Fruit fly (Drosophila melanogaster) whole organism, embryonic: Measurements from ENCODE around the gene NELF-B.

Source experiments
- Abd-B ChIP-seq: fragments of 200-800 bp; sonication (Bioruptor generic); optimal IDR thresholded peaks from 2 replicates; lab custom pipeline; 2018; ENCODE audit warnings: missing biosample characterization, mild to moderate bottlenecking, missing genetic modification characterization, moderate library complexity
- Ada2b ChIP-seq: fragments of 200-800 bp; sonication (Bioruptor generic); IDR thresholded peaks from 2 replicates; pipeline ENCODE4 v1.3.6; 2022; ENCODE audit warnings: missing biosample characterization, missing genetic modification characterization
- B-H1 ChIP-seq: fragments of 200-800 bp; sonication (Bioruptor generic); IDR thresholded peaks from 3 replicates; pipeline ENCODE4 v1.3.6; 2022; ENCODE audit warnings: missing biosample characterization, missing genetic modification characterization
- Bteb2 ChIP-seq: fragments of 200-800 bp; sonication (Bioruptor generic); optimal IDR thresholded peaks from 2 replicates; lab custom pipeline; 2016; ENCODE audit warnings: missing biosample characterization, missing genetic modification characterization
- CG1024 ChIP-seq: fragments of 200-800 bp; sonication (Bioruptor generic); IDR thresholded peaks from 2 replicates; pipeline ENCODE4 v1.3.6; 2022; ENCODE audit warnings: missing biosample characterization, missing genetic modification characterization
- CG10274 ChIP-seq: fragments of 200-800 bp; sonication (Bioruptor generic); optimal IDR thresholded peaks from 3 replicates; lab custom pipeline; 2017; ENCODE audit warnings: missing biosample characterization, mild to moderate bottlenecking, missing genetic modification characterization
- CG11695 ChIP-seq: fragments of 200-800 bp; sonication (Bioruptor generic); IDR thresholded peaks from 3 replicates; pipeline ENCODE4 v1.3.6; 2022; ENCODE audit warnings: missing biosample characterization, missing genetic modification characterization
- CG13296 ChIP-seq: fragments of 200-800 bp; sonication (Bioruptor generic); optimal IDR thresholded peaks from 3 replicates; lab custom pipeline; 2018; ENCODE audit warnings: missing biosample characterization, mild to moderate bottlenecking, missing genetic modification characterization
- CG1529 ChIP-seq: fragments of 200-800 bp; sonication (Bioruptor generic); optimal IDR thresholded peaks from 3 replicates; lab custom pipeline; 2018; ENCODE audit warnings: missing biosample characterization, missing genetic modification characterization
- CG1602 ChIP-seq: fragments of 200-800 bp; sonication (Bioruptor generic); optimal IDR thresholded peaks from 3 replicates; lab custom pipeline; 2016; ENCODE audit warnings: missing biosample characterization, missing genetic modification characterization
- CG1832 ChIP-seq: fragments of 200-800 bp; sonication (Bioruptor generic); optimal IDR thresholded peaks from 2 replicates; lab custom pipeline; 2017; ENCODE audit warnings: missing biosample characterization, mild to moderate bottlenecking, missing genetic modification characterization, inconsistent platforms
- CG3407 ChIP-seq: fragments of 200-800 bp; sonication (Bioruptor generic); optimal IDR thresholded peaks from 2 replicates; lab custom pipeline; 2018; ENCODE audit warnings: missing biosample characterization, mild to moderate bottlenecking, missing genetic modification characterization
- CG4730 ChIP-seq: fragments of 200-800 bp; sonication (Bioruptor generic); IDR thresholded peaks from 2 replicates; pipeline ENCODE4 v1.3.6; 2022; ENCODE audit warnings: missing biosample characterization, missing genetic modification characterization
- CG5245 ChIP-seq: fragments of 200-800 bp; sonication (Bioruptor generic); optimal IDR thresholded peaks from 3 replicates; lab custom pipeline; 2016; ENCODE audit warnings: missing biosample characterization, missing genetic modification characterization
- CG6654 ChIP-seq: fragments of 200-800 bp; sonication (Bioruptor generic); optimal IDR thresholded peaks from 2 replicates; lab custom pipeline; 2017; ENCODE audit warnings: missing biosample characterization, mild to moderate bottlenecking, missing genetic modification characterization
- CG6791 ChIP-seq: fragments of 200-800 bp; sonication (Bioruptor generic); IDR thresholded peaks from 3 replicates; pipeline ENCODE4 v1.3.6; 2022; ENCODE audit warnings: missing biosample characterization, missing genetic modification characterization; ENCODE audit not compliant: partially characterized antibody
- CG7839 ChIP-seq: fragments of 200-800 bp; sonication (Bioruptor generic); optimal IDR thresholded peaks from 3 replicates; lab custom pipeline; 2018; ENCODE audit warnings: missing biosample characterization, mild to moderate bottlenecking, missing genetic modification characterization, moderate library complexity
- CG8944 ChIP-seq: fragments of 200-800 bp; sonication (Bioruptor generic); optimal IDR thresholded peaks from 3 replicates; lab custom pipeline; 2016; ENCODE audit warnings: missing biosample characterization, missing genetic modification characterization
- CoRest ChIP-seq: fragments of 200-800 bp; sonication (Bioruptor generic); optimal IDR thresholded peaks from 3 replicates; lab custom pipeline; 2018; ENCODE audit warnings: missing biosample characterization, mild to moderate bottlenecking, missing genetic modification characterization, moderate library complexity
- HLHmδ ChIP-seq: fragments of 200-800 bp; sonication (Bioruptor generic); optimal IDR thresholded peaks from 2 replicates; lab custom pipeline; 2018; ENCODE audit warnings: missing biosample characterization, mild to moderate bottlenecking, missing genetic modification characterization, moderate library complexity
- Hand ChIP-seq: fragments of 200-800 bp; sonication (Bioruptor generic); optimal IDR thresholded peaks from 2 replicates; lab custom pipeline; 2017; ENCODE audit warnings: mild to moderate bottlenecking, missing biosample characterization, missing genetic modification reagents, missing genetic modification characterization
- MTF-1 ChIP-seq: fragments of 200-800 bp; sonication (Bioruptor generic); optimal IDR thresholded peaks from 2 replicates; lab custom pipeline; 2018; ENCODE audit warnings: missing biosample characterization, mild to moderate bottlenecking, missing genetic modification characterization, borderline replicate concordance
- Mrtf ChIP-seq: fragments of 200-800 bp; sonication (Bioruptor generic); IDR thresholded peaks from 3 replicates; pipeline ENCODE4 v1.3.6; 2022; ENCODE audit warnings: missing biosample characterization, missing genetic modification characterization
- NK7.1 ChIP-seq: fragments of 200-800 bp; sonication (Bioruptor generic); optimal IDR thresholded peaks from 3 replicates; lab custom pipeline; 2016; ENCODE audit warnings: missing biosample characterization, missing genetic modification characterization
- Optix ChIP-seq: fragments of 200-800 bp; sonication (Bioruptor generic); IDR thresholded peaks from 3 replicates; pipeline ENCODE4 v1.3.6; 2022; ENCODE audit warnings: missing biosample characterization, missing genetic modification characterization
- PHDP ChIP-seq: fragments of 200-800 bp; sonication (Bioruptor generic); optimal IDR thresholded peaks from 3 replicates; lab custom pipeline; 2018; ENCODE audit warnings: missing biosample characterization, mild to moderate bottlenecking, missing genetic modification characterization, moderate library complexity
- Scr ChIP-seq: fragments of 200-800 bp; sonication (Bioruptor generic); IDR thresholded peaks from 2 replicates; pipeline ENCODE4 v1.3.6; 2022; ENCODE audit warnings: missing biosample characterization, missing genetic modification characterization; ENCODE audit not compliant: partially characterized antibody
- Trl ChIP-seq, 3 experiments: fragments of >200 bp in 2 of 3; fragments of 200-800 bp in 1 of 3; sonication (Bioruptor generic) in 1 of 3; optimal IDR thresholded peaks; 2 replicates in 1 of 3; 3 replicates in 2 of 3; lab custom pipeline; 2016 to 2017; ENCODE audit warnings: missing biosample characterization in 1 of 3, missing genetic modification characterization in 1 of 3
- ab ChIP-seq: fragments of 200-800 bp; sonication (Bioruptor generic); optimal IDR thresholded peaks from 2 replicates; lab custom pipeline; 2016; ENCODE audit warnings: missing biosample characterization, missing genetic modification characterization
- aop ChIP-seq: fragments of 200-800 bp; sonication (Bioruptor generic); IDR thresholded peaks from 2 replicates; pipeline ENCODE4 v1.3.6; 2022; ENCODE audit warnings: missing biosample characterization, missing genetic modification characterization
- cg ChIP-seq: fragments of 200-800 bp; sonication (Bioruptor generic); optimal IDR thresholded peaks from 3 replicates; lab custom pipeline; 2019; ENCODE audit warnings: missing biosample characterization, mild to moderate bottlenecking, missing genetic modification characterization, moderate library complexity
- croc ChIP-seq: fragments of 200-800 bp; sonication (Bioruptor generic); conservative IDR thresholded peaks from 3 replicates; pipeline ENCODE4 v1.3.6; 2022; ENCODE audit warnings: missing biosample characterization, missing genetic modification characterization
- dati ChIP-seq: fragments of 200-800 bp; sonication (Bioruptor generic); IDR thresholded peaks from 2 replicates; pipeline ENCODE4 v1.3.6; 2022; ENCODE audit warnings: missing biosample characterization, missing genetic modification characterization
- dysf ChIP-seq: fragments of 200-800 bp; sonication (Bioruptor generic); IDR thresholded peaks from 3 replicates; pipeline ENCODE4 v1.3.6; 2022; ENCODE audit warnings: missing biosample characterization, missing genetic modification characterization
- ewg ChIP-seq: fragments of 200-800 bp; sonication (Bioruptor generic); optimal IDR thresholded peaks from 3 replicates; lab custom pipeline; 2017; ENCODE audit warnings: mild to moderate bottlenecking, missing biosample characterization, missing genetic modification reagents, missing genetic modification characterization
- gsb-n ChIP-seq: fragments of 200-800 bp; sonication (Bioruptor generic); optimal IDR thresholded peaks from 3 replicates; lab custom pipeline; 2018; ENCODE audit warnings: missing biosample characterization, mild to moderate bottlenecking, missing genetic modification characterization
- ind ChIP-seq: fragments of 200-800 bp; sonication (Bioruptor generic); optimal IDR thresholded peaks from 3 replicates; lab custom pipeline; 2016; ENCODE audit warnings: missing biosample characterization, missing genetic modification characterization
- jing ChIP-seq: fragments of 200-800 bp; sonication (Bioruptor generic); optimal IDR thresholded peaks from 2 replicates; lab custom pipeline; 2018; ENCODE audit warnings: missing biosample characterization, mild to moderate bottlenecking, missing genetic modification characterization
- luna ChIP-seq: fragments of 200-800 bp; sonication (Bioruptor generic); optimal IDR thresholded peaks from 2 replicates; lab custom pipeline; 2016; ENCODE audit warnings: missing biosample characterization, missing genetic modification characterization
- nom ChIP-seq: fragments of 200-800 bp; sonication (Bioruptor generic); optimal IDR thresholded peaks from 2 replicates; lab custom pipeline; 2017; ENCODE audit warnings: missing biosample characterization, missing genetic modification characterization, mild to moderate bottlenecking, moderate library complexity, missing genetic modification reagents
- otp ChIP-seq: fragments of 200-800 bp; sonication (Bioruptor generic); IDR thresholded peaks from 3 replicates; pipeline ENCODE4, ENCODE4 v1.3.6; 2022; ENCODE audit warnings: missing biosample characterization, missing genetic modification characterization
- p53 ChIP-seq: fragments of 200-800 bp; sonication (Bioruptor generic); optimal IDR thresholded peaks from 2 replicates; lab custom pipeline; 2016; ENCODE audit warnings: missing biosample characterization, missing genetic modification characterization
- prd ChIP-seq, 3 experiments: fragments of >200 bp in 2 of 3; fragments of 200-800 bp in 1 of 3; sonication (Bioruptor generic) in 1 of 3; optimal IDR thresholded peaks in 2 of 3; IDR thresholded peaks in 1 of 3; 2 replicates in 2 of 3; 3 replicates in 1 of 3; pipeline versions ENCODE4 v1.3.6 to Lab custom; 2017 to 2022; ENCODE audit warnings: missing biosample characterization in 1 of 3, missing genetic modification characterization in 1 of 3
- pros ChIP-seq: fragments of 200-800 bp; sonication (Bioruptor generic); optimal IDR thresholded peaks from 3 replicates; lab custom pipeline; 2019; ENCODE audit warnings: missing biosample characterization, mild to moderate bottlenecking, missing genetic modification characterization, moderate library complexity
- sima ChIP-seq: fragments of 200-800 bp; sonication (Bioruptor generic); optimal IDR thresholded peaks from 2 replicates; lab custom pipeline; 2016; ENCODE audit warnings: missing biosample characterization, missing genetic modification characterization
- unc-4 ChIP-seq: fragments of 200-800 bp; sonication (Bioruptor generic); IDR thresholded peaks from 2 replicates; pipeline ENCODE4 v1.3.6; 2022; ENCODE audit warnings: missing biosample characterization, missing genetic modification characterization; ENCODE audit not compliant: partially characterized antibody
- wek ChIP-seq: fragments of 200-800 bp; sonication (Bioruptor generic); optimal IDR thresholded peaks from 3 replicates; lab custom pipeline; 2018; ENCODE audit warnings: missing biosample characterization, mild to moderate bottlenecking, missing genetic modification characterization, moderate library complexity

The NELF-B gene

dm6 chrX:7696711-7697654 lies 31.2 kb downstream of the NELF-B start (continued):
- TF ChIP-seq CG6654 (GFP tag; lab: Kevin White, UChicago) (peak; percentile 59), CG8944 (GFP tag; lab: Kevin White, UChicago) (peak; percentile 74), Mrtf (GFP tag; lab: Robert Waterston, UW) (peak; percentile 88), dysf (GFP tag; lab: Robert Waterston, UW) (peak; percentile 95), ind (GFP tag; lab: Kevin White, UChicago) (peak; percentile 94), Optix (GFP tag; lab: Robert Waterston, UW) (peak; percentile 48; the same call in 2 of the 3 replicates), HLHmδ (GFP tag; lab: Kevin White, UChicago) (peak; percentile 47), wek (GFP tag; lab: Kevin White, UChicago) (no peak), CG5245 (GFP tag; lab: Kevin White, UChicago) (peak; percentile 64), Hand (GFP tag; lab: Kevin White, UChicago) (peak; percentile 96), pros (GFP tag; lab: Kevin White, UChicago) (no peak), MTF-1 (GFP tag; lab: Kevin White, UChicago) (peak; percentile 79), CG6791 (no peak), dati (GFP tag; lab: Robert Waterston, UW) (peak; percentile 32; the same call in 1 of the 2 replicates), otp (peak; percentile 78), nom (peak; percentile 81), CG3407 (GFP tag; lab: Kevin White, UChicago) (peak; percentile 45), luna (GFP tag; lab: Kevin White, UChicago) (peak; percentile 81), prd (optimal IDR thresholded peaks at IDR 0.05; lab: Kevin White, UChicago) (no peak), prd (GFP tag; IDR thresholded peaks at IDR 0.05; lab: Robert Waterston, UW) (peak; percentile 89), gsb-n (tag; lab: Kevin White, UChicago) (peak; percentile 37), CG1024 (GFP tag; lab: Robert Waterston, UW) (peak; percentile 61), Scr (GFP tag; lab: Robert Waterston, UW) (no peak), CG7839 (tag; lab: Kevin White, UChicago) (peak; percentile 94), PHDP (tag; lab: Kevin White, UChicago) (peak; percentile 93), cg (GFP tag; lab: Kevin White, UChicago) (peak; percentile 70), CG1832 (GFP tag; lab: Kevin White, UChicago) (no peak), unc-4 (GFP tag; lab: Robert Waterston, UW) (no peak), aop (GFP tag; lab: Robert Waterston, UW) (no peak), croc (GFP tag; lab: Robert Waterston, UW) (peak; percentile 54), CG10274 (GFP tag; lab: Kevin White, UChicago) (peak; percentile 81), Abd-B (GFP tag; lab: Kevin White, UChicago) (peak; percentile 86), CoRest (tag; lab: Kevin White, UChicago) (peak; percentile 92), Ada2b (GFP tag; lab: Robert Waterston, UW) (peak; percentile 94), ewg (GFP tag; lab: Kevin White, UChicago) (peak; percentile 74), NK7.1 (GFP tag; lab: Kevin White, UChicago) (peak; percentile 72), Trl (optimal IDR thresholded peaks at IDR 0.05; lab: Kevin White, UChicago) (peak; percentile 90 to 98), Trl (GFP tag; optimal IDR thresholded peaks at IDR 0.05; lab: Kevin White, UChicago) (peak; percentile 74), Bteb2 (GFP tag; lab: Kevin White, UChicago) (peak; percentile 87), B-H1 (GFP tag; lab: Robert Waterston, UW) (peak; percentile 72), p53 (GFP tag; lab: Kevin White, UChicago) (peak; percentile 60), CG1602 (GFP tag; lab: Kevin White, UChicago) (peak; percentile 81), jing (GFP tag; lab: Kevin White, UChicago) (peak; percentile 56), sima (peak; percentile 21), CG4730 (peak; percentile 75), ab (GFP tag; lab: Kevin White, UChicago) (peak; percentile 74), CG11695 (GFP tag; lab: Robert Waterston, UW) (peak; percentile 94), CG1529 (GFP tag; lab: Kevin White, UChicago) (peak; percentile 68), CG13296 (GFP tag; lab: Kevin White, UChicago) (peak; percentile 96)
